Worm (Caenorhabditis elegans): ENCODE data around the gene wdr-83.

DNA sequence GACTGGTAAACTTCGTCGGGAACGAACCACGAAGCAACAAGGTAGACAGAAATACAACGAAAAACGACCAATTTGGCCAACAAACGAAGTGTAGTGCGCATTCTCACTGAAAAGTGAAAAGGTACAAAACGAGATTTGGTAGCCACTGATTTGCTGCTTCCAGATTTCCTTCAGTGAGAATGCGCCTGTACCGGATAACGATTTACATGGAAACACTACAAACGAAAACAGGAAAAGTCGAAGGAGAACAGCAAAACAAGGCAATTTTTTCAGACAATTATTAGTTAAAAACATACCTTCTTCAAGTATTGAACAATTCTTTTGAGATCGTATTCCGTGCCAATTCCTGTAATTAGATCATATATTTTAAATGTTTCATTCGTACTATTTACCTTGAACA, 38.5 kb downstream of the wdr-83 start, which contains the start of gene pigb-1:
- no peak for TF ChIP-seq nhr-12 (tag; optimal IDR thresholded peaks at IDR 0.05)
- no peak for TF ChIP-seq nhr-11 (tag; optimal IDR thresholded peaks at IDR 0.05)
- TF ChIP-seq pqm-1 (tag; optimal IDR thresholded peaks at IDR 0.05), result no peak
- TF ChIP-seq ceh-9 (tag; optimal IDR thresholded peaks at IDR 0.05), result no peak
- no peak for TF ChIP-seq mdl-1 (tag; optimal IDR thresholded peaks at IDR 0.05)
- no peak for TF ChIP-seq ztf-11 (tag; optimal IDR thresholded peaks at IDR 0.05)
- no peak for TF ChIP-seq tbx-2 (tag; optimal IDR thresholded peaks at IDR 0.05)
- TF ChIP-seq fos-1 (tag; optimal IDR thresholded peaks at IDR 0.05), result no peak
- no peak for TF ChIP-seq nhr-25 (tag; optimal IDR thresholded peaks at IDR 0.05)
- no peak for TF ChIP-seq ceh-82 (tag; optimal IDR thresholded peaks at IDR 0.05)
- no peak for TF ChIP-seq jun-1 (tag; optimal IDR thresholded peaks at IDR 0.05)
- TF ChIP-seq unc-62 (GFP tag; optimal IDR thresholded peaks at IDR 0.05), result no peak

All from whole organism, L3 larva.